Fruit fly (Drosophila melanogaster): Measurements from ENCODE around the gene Tpt.

Gene Tpt

dm6 chr3L:8411439-8411897 is 6.4 kb upstream of the Tpt start, which contains the start of gene Exo70 (continued):
- TF ChIP-seq dimm (GFP tag; IDR thresholded peaks at IDR 0.05) (no peak), CG30403 (GFP tag; optimal IDR thresholded peaks at IDR 0.05) (peak; percentile 32), CG13894 (tag; optimal IDR thresholded peaks at IDR 0.05) (no peak), Drgx (GFP tag; IDR thresholded peaks at IDR 0.05) (no peak), cwo (GFP tag; optimal IDR thresholded peaks at IDR 0.05) (no peak), p53 (GFP tag; optimal IDR thresholded peaks at IDR 0.05) (no peak), Max (GFP tag; optimal IDR thresholded peaks at IDR 0.05) (peak; percentile 23), CG8765 (GFP tag; IDR thresholded peaks at IDR 0.05) (no peak), Myb (GFP tag; optimal IDR thresholded peaks at IDR 0.05) (peak; percentile 94), Oli (tag; optimal IDR thresholded peaks at IDR 0.05) (no peak), Hmx (GFP tag; optimal IDR thresholded peaks at IDR 0.05) (no peak), CG18011 (GFP tag; optimal IDR thresholded peaks at IDR 0.05) (no peak), CoRest (tag; optimal IDR thresholded peaks at IDR 0.05) (no peak), hkb (optimal IDR thresholded peaks at IDR 0.05) (peak; percentile 24), hkb (GFP tag; IDR thresholded peaks at IDR 0.05) (no peak), Med (GFP tag) (peak; percentile 61), Sox102F (GFP tag; optimal IDR thresholded peaks at IDR 0.05) (no peak), H2.0 (GFP tag; IDR thresholded peaks at IDR 0.05) (no peak), row (GFP tag; IDR thresholded peaks at IDR 0.05) (peak; percentile 85), rib (GFP tag; IDR thresholded peaks at IDR 0.05) (no peak), cato (GFP tag; optimal IDR thresholded peaks at IDR 0.05; ENCODE audit: borderline replicate concordance) (no peak), prd (optimal IDR thresholded peaks at IDR 0.05) (no peak), prd (GFP tag; IDR thresholded peaks at IDR 0.05) (no peak), CHES-1-like (GFP tag; optimal IDR thresholded peaks at IDR 0.05) (peak; percentile 49), pzg (GFP tag; optimal IDR thresholded peaks at IDR 0.05) (peak; percentile 51), Atf-2 (GFP tag; optimal IDR thresholded peaks at IDR 0.05) (no peak), CG12769 (tag; optimal IDR thresholded peaks at IDR 0.05) (no peak), CG10321 (GFP tag; IDR thresholded peaks at IDR 0.05) (no peak), CG5245 (GFP tag; optimal IDR thresholded peaks at IDR 0.05) (no peak), Elba2 (GFP tag; optimal IDR thresholded peaks at IDR 0.05) (peak; percentile 71), CG6175 (GFP tag; IDR thresholded peaks at IDR 0.05) (no peak), CG12299 (tag; optimal IDR thresholded peaks at IDR 0.05) (no peak), CG17186 (GFP tag; optimal IDR thresholded peaks at IDR 0.05) (peak; percentile 7), CG7357 (GFP tag; IDR thresholded peaks at IDR 0.05) (no peak), Sox100B (GFP tag; optimal IDR thresholded peaks at IDR 0.05) (no peak), Hsf (GFP tag; optimal IDR thresholded peaks at IDR 0.05) (peak; percentile 28), Bgb (GFP tag; IDR thresholded peaks at IDR 0.05; ENCODE audit: partially characterized antibody) (no peak), Neu2 (GFP tag; optimal IDR thresholded peaks at IDR 0.05; ENCODE audit: borderline replicate concordance) (no peak), org-1 (GFP tag; optimal IDR thresholded peaks at IDR 0.05) (no peak), CG18764 (GFP tag; optimal IDR thresholded peaks at IDR 0.05) (no peak), E2f1 (GFP tag; IDR thresholded peaks at IDR 0.05) (no peak), CG16815 (GFP tag; optimal IDR thresholded peaks at IDR 0.05) (no peak), Sry-δ (GFP tag; optimal IDR thresholded peaks at IDR 0.05) (peak; percentile 50), tll (GFP tag; optimal IDR thresholded peaks at IDR 0.05) (peak in 1 of 2 experiments; percentile 47), CG42726 (GFP tag; IDR thresholded peaks at IDR 0.05; ENCODE audit: partially characterized antibody) (no peak), CG13775 (GFP tag; optimal IDR thresholded peaks at IDR 0.05) (peak; percentile 10), corto (GFP tag; optimal IDR thresholded peaks at IDR 0.05) (no peak), CG7987 (GFP tag; optimal IDR thresholded peaks at IDR 0.05) (no peak), pfk (GFP tag; optimal IDR thresholded peaks at IDR 0.05) (no peak), grau (tag; optimal IDR thresholded peaks at IDR 0.05) (no peak), B-H1 (GFP tag; IDR thresholded peaks at IDR 0.05) (no peak), lbe (GFP tag; optimal IDR thresholded peaks at IDR 0.05) (no peak)

All from whole organism, embryonic.